Fruit fly (Drosophila melanogaster) whole organism, embryonic: ENCODE measurements around the gene nSMase.
A peak's percentile ranks its signal among the peaks of the same experiment; 100 is the strongest.

Experiments
- Asciz ChIP-seq: fragments of 200-800 bp; sonication (Bioruptor generic); optimal IDR thresholded peaks from 2 replicates; lab custom pipeline; 2017; ENCODE audit warnings: missing biosample characterization, mild to moderate bottlenecking, missing genetic modification characterization, missing genetic modification reagents
- Bdp1 ChIP-seq: fragments of 200-800 bp; sonication (Bioruptor generic); optimal IDR thresholded peaks from 3 replicates; lab custom pipeline; 2016; ENCODE audit warnings: missing biosample characterization, missing genetic modification characterization
- CG11560 ChIP-seq: fragments of 200-800 bp; sonication (Bioruptor generic); IDR thresholded peaks from 3 replicates; pipeline ENCODE4 v1.3.6; 2022; ENCODE audit warnings: missing biosample characterization, missing genetic modification characterization
- CG12744 ChIP-seq: fragments of 200-800 bp; sonication (Bioruptor generic); optimal IDR thresholded peaks from 2 replicates; lab custom pipeline; 2016; ENCODE audit warnings: missing biosample characterization, missing genetic modification characterization
- CG13424 ChIP-seq: fragments of 200-800 bp; sonication (Bioruptor generic); optimal IDR thresholded peaks from 2 replicates; lab custom pipeline; 2019; ENCODE audit warnings: missing biosample characterization, mild to moderate bottlenecking, missing genetic modification characterization, moderate library complexity
- CG14965 ChIP-seq: fragments of 200-800 bp; sonication (Bioruptor generic); optimal IDR thresholded peaks from 2 replicates; lab custom pipeline; 2016; ENCODE audit warnings: missing biosample characterization, missing genetic modification characterization, borderline replicate concordance
- CG1529 ChIP-seq: fragments of 200-800 bp; sonication (Bioruptor generic); optimal IDR thresholded peaks from 3 replicates; lab custom pipeline; 2018; ENCODE audit warnings: missing biosample characterization, missing genetic modification characterization
- CG16815 ChIP-seq: fragments of 200-800 bp; sonication (Bioruptor generic); optimal IDR thresholded peaks from 3 replicates; lab custom pipeline; 2017; ENCODE audit warnings: missing biosample characterization, mild to moderate bottlenecking, missing genetic modification characterization
- CG16863 ChIP-seq: fragments of 200-800 bp; sonication (Bioruptor generic); optimal IDR thresholded peaks from 3 replicates; lab custom pipeline; 2016; ENCODE audit warnings: missing biosample characterization, missing genetic modification characterization
- CG17385 ChIP-seq: fragments of 200-800 bp; sonication (Bioruptor generic); optimal IDR thresholded peaks from 3 replicates; lab custom pipeline; 2018; ENCODE audit warnings: missing biosample characterization, mild to moderate bottlenecking, missing genetic modification characterization
- CG32767 ChIP-seq: fragments of 200-800 bp; sonication (Bioruptor generic); IDR thresholded peaks from 2 replicates; pipeline ENCODE4 v1.3.6; 2022; ENCODE audit warnings: missing biosample characterization, missing genetic modification characterization
- CG34224 ChIP-seq: fragments of 200-800 bp; sonication (Bioruptor generic); IDR thresholded peaks from 3 replicates; pipeline ENCODE4 v1.3.6; 2022; ENCODE audit warnings: missing biosample characterization, missing genetic modification characterization; ENCODE audit not compliant: partially characterized antibody
- CG3726 ChIP-seq: fragments of 200-800 bp; sonication (Bioruptor generic); IDR thresholded peaks from 3 replicates; pipeline ENCODE4, ENCODE4 v1.3.6; 2022; ENCODE audit warnings: missing biosample characterization, missing genetic modification characterization
- CG4730 ChIP-seq: fragments of 200-800 bp; sonication (Bioruptor generic); IDR thresholded peaks from 2 replicates; pipeline ENCODE4 v1.3.6; 2022; ENCODE audit warnings: missing biosample characterization, missing genetic modification characterization
- CG7271 ChIP-seq: fragments of 200-800 bp; sonication (Bioruptor generic); optimal IDR thresholded peaks from 2 replicates; lab custom pipeline; 2018; ENCODE audit warnings: missing biosample characterization, mild to moderate bottlenecking, missing genetic modification characterization, moderate library complexity
- CG8290 ChIP-seq, 3 experiments: fragments of 200-800 bp; sonication (Bioruptor generic); optimal IDR thresholded peaks; 2 replicates each; lab custom pipeline; 2016 to 2019; ENCODE audit warnings: missing biosample characterization in 3 of 3, missing genetic modification characterization in 3 of 3, mild to moderate bottlenecking in 2 of 3, moderate library complexity in 1 of 3
- CG8478 ChIP-seq: fragments of >200 bp; optimal IDR thresholded peaks from 2 replicates; lab custom pipeline; 2018
- Eip74EF ChIP-seq, 2 experiments: fragments of 200-800 bp in 1 of 2; fragments of >200 bp in 1 of 2; sonication (Bioruptor generic) in 1 of 2; optimal IDR thresholded peaks; 2 replicates each; lab custom pipeline; 2017 to 2019; ENCODE audit warnings: missing biosample characterization in 2 of 2, missing genetic modification characterization in 2 of 2, mild to moderate bottlenecking in 1 of 2, moderate library complexity in 1 of 2
- Hand ChIP-seq: fragments of 200-800 bp; sonication (Bioruptor generic); optimal IDR thresholded peaks from 2 replicates; lab custom pipeline; 2017; ENCODE audit warnings: mild to moderate bottlenecking, missing biosample characterization, missing genetic modification reagents, missing genetic modification characterization
- Hr3 ChIP-seq: fragments of 200-800 bp; sonication (Bioruptor generic); optimal IDR thresholded peaks from 3 replicates; lab custom pipeline; 2016; ENCODE audit warnings: missing biosample characterization, missing genetic modification characterization
- Lhr ChIP-seq: fragments of 200-800 bp; sonication (Bioruptor generic); optimal IDR thresholded peaks from 3 replicates; lab custom pipeline; 2017; ENCODE audit warnings: mild to moderate bottlenecking, missing biosample characterization, missing genetic modification reagents, missing genetic modification characterization
- MBD-R2 ChIP-seq: fragments of 200-800 bp; sonication (Bioruptor generic); IDR thresholded peaks from 2 replicates; pipeline ENCODE4 v1.3.6; 2022; ENCODE audit warnings: missing biosample characterization, missing genetic modification characterization
- NK7.1 ChIP-seq: fragments of 200-800 bp; sonication (Bioruptor generic); optimal IDR thresholded peaks from 3 replicates; lab custom pipeline; 2016; ENCODE audit warnings: missing biosample characterization, missing genetic modification characterization
- Nf-YA ChIP-seq: fragments of 200-800 bp; sonication (Bioruptor generic); IDR thresholded peaks from 2 replicates; pipeline ENCODE4 v1.3.6; 2022; ENCODE audit warnings: missing biosample characterization, missing genetic modification characterization
- PHDP ChIP-seq: fragments of 200-800 bp; sonication (Bioruptor generic); optimal IDR thresholded peaks from 3 replicates; lab custom pipeline; 2018; ENCODE audit warnings: missing biosample characterization, mild to moderate bottlenecking, missing genetic modification characterization, moderate library complexity
- Side ChIP-seq: fragments of 200-800 bp; sonication (Bioruptor generic); optimal IDR thresholded peaks from 2 replicates; lab custom pipeline; 2016; ENCODE audit warnings: missing biosample characterization, missing genetic modification characterization
- Tbp ChIP-seq: fragments of >200 bp; optimal IDR thresholded peaks from 2 replicates; lab custom pipeline; 2018; ENCODE audit warnings: missing biosample characterization, missing genetic modification characterization
- bowl ChIP-seq: fragments of 200-800 bp; sonication (Bioruptor generic); IDR thresholded peaks from 2 replicates; pipeline ENCODE4 v1.3.6; 2022; ENCODE audit warnings: missing biosample characterization, missing genetic modification characterization
- cg ChIP-seq: fragments of 200-800 bp; sonication (Bioruptor generic); optimal IDR thresholded peaks from 3 replicates; lab custom pipeline; 2019; ENCODE audit warnings: missing biosample characterization, mild to moderate bottlenecking, missing genetic modification characterization, moderate library complexity
- dimm ChIP-seq: fragments of 200-800 bp; sonication (Bioruptor generic); IDR thresholded peaks from 2 replicates; pipeline ENCODE4 v1.3.6; 2022; ENCODE audit warnings: missing biosample characterization, missing genetic modification characterization
- dm ChIP-seq: fragments of 200-800 bp; sonication (Bioruptor generic); optimal IDR thresholded peaks from 3 replicates; lab custom pipeline; 2016; ENCODE audit warnings: missing biosample characterization, missing genetic modification characterization
- dmrt99B ChIP-seq: fragments of 200-800 bp; sonication (Bioruptor generic); optimal IDR thresholded peaks from 2 replicates; lab custom pipeline; 2018; ENCODE audit warnings: missing biosample characterization, mild to moderate bottlenecking, missing genetic modification characterization, moderate library complexity
- gcm ChIP-seq: fragments of 200-800 bp; sonication (Bioruptor generic); optimal IDR thresholded peaks from 2 replicates; lab custom pipeline; 2019; ENCODE audit warnings: missing biosample characterization, mild to moderate bottlenecking, missing genetic modification characterization, moderate library complexity
- gsb-n ChIP-seq: fragments of 200-800 bp; sonication (Bioruptor generic); optimal IDR thresholded peaks from 3 replicates; lab custom pipeline; 2018; ENCODE audit warnings: missing biosample characterization, mild to moderate bottlenecking, missing genetic modification characterization
- hkb ChIP-seq, 2 experiments: fragments of 200-800 bp in 1 of 2; fragments of >200 bp in 1 of 2; sonication (Bioruptor generic) in 1 of 2; IDR thresholded peaks in 1 of 2; optimal IDR thresholded peaks in 1 of 2; 2 replicates each; pipeline versions ENCODE4 v1.3.6 to Lab custom; 2017 to 2022; ENCODE audit warnings: missing biosample characterization in 1 of 2, missing genetic modification characterization in 1 of 2
- ind ChIP-seq: fragments of 200-800 bp; sonication (Bioruptor generic); optimal IDR thresholded peaks from 3 replicates; lab custom pipeline; 2016; ENCODE audit warnings: missing biosample characterization, missing genetic modification characterization
- inv ChIP-seq: fragments of 200-800 bp; sonication (Bioruptor generic); IDR thresholded peaks from 2 replicates; pipeline ENCODE4 v1.3.6; 2022; ENCODE audit warnings: missing biosample characterization, missing genetic modification characterization; ENCODE audit not compliant: partially characterized antibody
- jing ChIP-seq: fragments of 200-800 bp; sonication (Bioruptor generic); optimal IDR thresholded peaks from 2 replicates; lab custom pipeline; 2018; ENCODE audit warnings: missing biosample characterization, mild to moderate bottlenecking, missing genetic modification characterization
- lilli ChIP-seq: fragments of 200-800 bp; sonication (Bioruptor generic); optimal IDR thresholded peaks from 3 replicates; lab custom pipeline; 2016; ENCODE audit warnings: missing biosample characterization, missing genetic modification characterization
- mirr ChIP-seq: fragments of 200-800 bp; sonication (Bioruptor generic); optimal IDR thresholded peaks from 3 replicates; lab custom pipeline; 2018; ENCODE audit warnings: missing biosample characterization, mild to moderate bottlenecking, missing genetic modification characterization
- nau ChIP-seq: fragments of 200-800 bp; sonication (Bioruptor generic); optimal IDR thresholded peaks from 3 replicates; lab custom pipeline; 2017; ENCODE audit warnings: missing biosample characterization, mild to moderate bottlenecking, missing genetic modification characterization, missing genetic modification reagents
- nerfin-2 ChIP-seq: fragments of 200-800 bp; sonication (Bioruptor generic); IDR thresholded peaks from 2 replicates; pipeline ENCODE4 v1.3.6; 2022; ENCODE audit warnings: missing biosample characterization, missing genetic modification characterization; ENCODE audit not compliant: partially characterized antibody
- row ChIP-seq: fragments of 200-800 bp; sonication (Bioruptor generic); IDR thresholded peaks from 3 replicates; pipeline ENCODE4 v1.3.6; 2022; ENCODE audit warnings: missing biosample characterization, missing genetic modification characterization
- sens ChIP-seq: fragments of 200-800 bp; sonication (Bioruptor generic); peaks from one replicate; lab custom pipeline; 2016; ENCODE audit warnings: missing biosample characterization, missing genetic modification characterization
- shn ChIP-seq: fragments of 200-800 bp; sonication (Bioruptor generic); optimal IDR thresholded peaks from 3 replicates; lab custom pipeline; 2016; ENCODE audit warnings: missing biosample characterization, missing genetic modification characterization
- sima ChIP-seq: fragments of 200-800 bp; sonication (Bioruptor generic); optimal IDR thresholded peaks from 2 replicates; lab custom pipeline; 2016; ENCODE audit warnings: missing biosample characterization, missing genetic modification characterization
- sr ChIP-seq: fragments of 200-800 bp; sonication (Bioruptor generic); IDR thresholded peaks from 3 replicates; pipeline ENCODE4 v1.3.6; 2022; ENCODE audit warnings: missing biosample characterization, missing genetic modification characterization
- ttk ChIP-seq: fragments of 200-800 bp; sonication (Bioruptor generic); IDR thresholded peaks from 2 replicates; pipeline ENCODE4 v2.1.2; 2022; ENCODE audit warnings: missing biosample characterization, missing genetic modification characterization
- unpg ChIP-seq: fragments of 200-800 bp; sonication (Bioruptor generic); optimal IDR thresholded peaks from 3 replicates; lab custom pipeline; 2018; ENCODE audit warnings: missing biosample characterization, mild to moderate bottlenecking, missing genetic modification characterization, moderate library complexity
- zf30C ChIP-seq: fragments of 200-800 bp; sonication (Bioruptor generic); optimal IDR thresholded peaks from 3 replicates; lab custom pipeline; 2018; ENCODE audit warnings: missing biosample characterization, mild to moderate bottlenecking, missing genetic modification characterization

Gene nSMase

dm6 chr3L:3197464-3197863, 21.5 kb upstream of the nSMase start, which contains the start of gene CG14966 (continued):
- TF ChIP-seq Hand (GFP tag; lab: Kevin White, UChicago) (no peak), Tbp (GFP tag; lab: Kevin White, UChicago) (no peak), CG32767 (GFP tag; lab: Robert Waterston, UW) (no peak), gcm (GFP tag; lab: Kevin White, UChicago) (no peak), hkb (optimal IDR thresholded peaks at IDR 0.05; lab: Kevin White, UChicago) (no peak), hkb (GFP tag; IDR thresholded peaks at IDR 0.05; lab: Robert Waterston, UW) (no peak), CG1529 (GFP tag; lab: Kevin White, UChicago) (no peak), gsb-n (no peak), dmrt99B (no peak), sens (GFP tag; lab: Kevin White, UChicago) (peak; percentile 88), CG11560 (tag; lab: Robert Waterston, UW) (0 out of 3 replicates have a peak, but pooled peaks have one; percentile 42), CG3726 (GFP tag; lab: Robert Waterston, UW) (no peak), Lhr (GFP tag; lab: Kevin White, UChicago) (no peak), dm (no peak), Hr3 (GFP tag; lab: Kevin White, UChicago) (no peak), nerfin-2 (GFP tag; lab: Robert Waterston, UW) (peak; percentile 66; the same call in 1 of the 2 replicates), mirr (GFP tag; lab: Kevin White, UChicago) (peak; percentile 30), CG16863 (no peak), shn (peak; percentile 10), CG34224 (peak; percentile 90), ttk (GFP tag; lab: Robert Waterston, UW) (peak; percentile 11; the same call in 1 of the 2 replicates), cg (GFP tag; lab: Kevin White, UChicago) (no peak), CG4730 (GFP tag; lab: Robert Waterston, UW) (no peak), Side (GFP tag; lab: Kevin White, UChicago) (peak; percentile 25), jing (GFP tag; lab: Kevin White, UChicago) (no peak), NK7.1 (no peak), Eip74EF (GFP tag; optimal IDR thresholded peaks at IDR 0.05; lab: Kevin White, UChicago) (no peak), nau (GFP tag; lab: Kevin White, UChicago) (no peak), zf30C (GFP tag; lab: Kevin White, UChicago) (no peak), bowl (no peak), row (peak; percentile 85), sr (GFP tag; lab: Robert Waterston, UW) (no peak), CG13424 (tag; lab: Kevin White, UChicago) (peak; percentile 31), ind (peak; percentile 19), CG8478 (lab: Kevin White, UChicago) (no peak), lilli (peak; percentile 56), Bdp1 (GFP tag; lab: Kevin White, UChicago) (no peak), MBD-R2 (peak; percentile 97), Asciz (GFP tag; lab: Kevin White, UChicago) (no peak), unpg (peak; percentile 4), Nf-YA (GFP tag; lab: Robert Waterston, UW) (no peak), inv (GFP tag; lab: Robert Waterston, UW) (peak; percentile 78), CG14965 (GFP tag; lab: Kevin White, UChicago) (no peak), dimm (GFP tag; lab: Robert Waterston, UW) (no peak), CG7271 (tag; lab: Kevin White, UChicago) (no peak), PHDP (tag; lab: Kevin White, UChicago) (peak; percentile 1), CG17385 (GFP tag; lab: Kevin White, UChicago) (no peak), CG16815 (GFP tag; lab: Kevin White, UChicago) (no peak), sima (GFP tag; lab: Kevin White, UChicago) (no peak), CG8290 (GFP tag; optimal IDR thresholded peaks at IDR 0.05; lab: Kevin White, UChicago) (peak; percentile 5), CG8290 (tag; optimal IDR thresholded peaks at IDR 0.05; lab: Kevin White, UChicago) (peak in 1 of 2 experiments; percentile 71), CG12744 (no peak)
